Fruit fly (Drosophila melanogaster): ENCODE data around the gene CG43084.

Gene CG43084

dm6 chr3L:15669939-15670338, 19.3 kb downstream of the CG43084 start:
- TF ChIP-seq grn (GFP tag; optimal IDR thresholded peaks at IDR 0.05) (peak; percentile 75), Awh (GFP tag; IDR thresholded peaks at IDR 0.05) (peak; percentile 50; the same call in 1 of the 2 replicates), NfI (GFP tag; optimal IDR thresholded peaks at IDR 0.05) (no peak), slp2 (GFP tag; optimal IDR thresholded peaks at IDR 0.05) (no peak), Stat92E (GFP tag; optimal IDR thresholded peaks at IDR 0.05) (peak in 1 of 3 experiments; percentile 81)

dm6 chr3L:15670455-15670854, 19.8 kb downstream of the CG43084 start:
- no peak for TF ChIP-seq Atf6 (GFP tag; IDR thresholded peaks at IDR 0.05)
- TF ChIP-seq CG9817 (tag; optimal IDR thresholded peaks at IDR 0.05), result no peak
- no peak for TF ChIP-seq zfh2 (GFP tag; optimal IDR thresholded peaks at IDR 0.05)
- no peak for TF ChIP-seq CG10543 (GFP tag; optimal IDR thresholded peaks at IDR 0.05)
- TF ChIP-seq knrl (GFP tag; IDR thresholded peaks at IDR 0.05; ENCODE audit: partially characterized antibody), result no peak
- no peak for TF ChIP-seq Rfx (GFP tag; IDR thresholded peaks at IDR 0.05)
- TF ChIP-seq CG8924 (tag; optimal IDR thresholded peaks at IDR 0.05), result peak; percentile 56
- peak; percentile 73 for TF ChIP-seq zen (tag; optimal IDR thresholded peaks at IDR 0.05)
- TF ChIP-seq CG14860 (GFP tag; IDR thresholded peaks at IDR 0.05; ENCODE audit: partially characterized antibody), result no peak
- no peak for TF ChIP-seq Myb (GFP tag; optimal IDR thresholded peaks at IDR 0.05)
- no peak for TF ChIP-seq Fer3 (tag; optimal IDR thresholded peaks at IDR 0.05)
- TF ChIP-seq CG2116 (GFP tag; optimal IDR thresholded peaks at IDR 0.05), result no peak
- no peak for TF ChIP-seq Dek (tag; optimal IDR thresholded peaks at IDR 0.05)
- no peak for TF ChIP-seq CG12299 (tag; optimal IDR thresholded peaks at IDR 0.05)
- TF ChIP-seq psq (GFP tag; optimal IDR thresholded peaks at IDR 0.05), result no peak
- no peak for TF ChIP-seq CG4360 (GFP tag; IDR thresholded peaks at IDR 0.05)
- no peak for TF ChIP-seq cad (GFP tag; optimal IDR thresholded peaks at IDR 0.05)
- TF ChIP-seq schlank (tag; optimal IDR thresholded peaks at IDR 0.05), result no peak
- TF ChIP-seq CG12155 (GFP tag; optimal IDR thresholded peaks at IDR 0.05), result no peak
- TF ChIP-seq CG32772 (GFP tag; IDR thresholded peaks at IDR 0.05), result no peak
- TF ChIP-seq gcm2 (GFP tag; optimal IDR thresholded peaks at IDR 0.05), result no peak
- no peak for TF ChIP-seq CG12659 (GFP tag; optimal IDR thresholded peaks at IDR 0.05)
- no peak for TF ChIP-seq CrebB (tag; optimal IDR thresholded peaks at IDR 0.05)
- 0 out of 3 replicates have a peak, but pooled peaks have one; percentile 12 for TF ChIP-seq zfh1 (GFP tag; IDR thresholded peaks at IDR 0.05)
- TF ChIP-seq Spps (tag; optimal IDR thresholded peaks at IDR 0.05), result peak; percentile 10
- peak; percentile 76 for TF ChIP-seq CG10979 (tag; optimal IDR thresholded peaks at IDR 0.05)
- no peak for TF ChIP-seq CG7372 (GFP tag; IDR thresholded peaks at IDR 0.05)
- no peak for TF ChIP-seq CG6254 (GFP tag; optimal IDR thresholded peaks at IDR 0.05)
- no peak for TF ChIP-seq HLH3B (GFP tag; IDR thresholded peaks at IDR 0.05)
- TF ChIP-seq MBD-R2 (GFP tag; IDR thresholded peaks at IDR 0.05), result no peak
- no peak for TF ChIP-seq gfzf (GFP tag; optimal IDR thresholded peaks at IDR 0.05)
- no peak for TF ChIP-seq Optix (GFP tag; IDR thresholded peaks at IDR 0.05)
- no peak for TF ChIP-seq CG2129 (GFP tag; IDR thresholded peaks at IDR 0.05; ENCODE audit: partially characterized antibody)
- TF ChIP-seq crp (GFP tag; optimal IDR thresholded peaks at IDR 0.05), result no peak
- TF ChIP-seq fd96Cb (tag; optimal IDR thresholded peaks at IDR 0.05), result no peak
- no peak for TF ChIP-seq mam (GFP tag; optimal IDR thresholded peaks at IDR 0.05)
- TF ChIP-seq gt (GFP tag; IDR thresholded peaks at IDR 0.05), result no peak
- TF ChIP-seq CG13287 (GFP tag; IDR thresholded peaks at IDR 0.05; ENCODE audit: partially characterized antibody), result no peak
- no peak for TF ChIP-seq pb (GFP tag; optimal IDR thresholded peaks at IDR 0.05)
- no peak for TF ChIP-seq pum (GFP tag; optimal IDR thresholded peaks at IDR 0.05)
- TF ChIP-seq CG18619 (GFP tag; optimal IDR thresholded peaks at IDR 0.05), result no peak
- TF ChIP-seq danr (GFP tag; IDR thresholded peaks at IDR 0.05), result no peak
- TF ChIP-seq pita (GFP tag; optimal IDR thresholded peaks at IDR 0.05), result no peak
- TF ChIP-seq CG12942 (GFP tag; optimal IDR thresholded peaks at IDR 0.05), result no peak
- TF ChIP-seq Mad (GFP tag; optimal IDR thresholded peaks at IDR 0.05), result no peak

All from whole organism, embryonic.